Fruit fly (Drosophila melanogaster) whole organism, embryonic: Measurements from ENCODE around the gene eIF4E7.

Experiments
- Atf6 ChIP-seq: fragments of 200-800 bp; sonication (Bioruptor generic); IDR thresholded peaks from 2 replicates; pipeline ENCODE4 v1.3.6; 2022; ENCODE audit warnings: missing biosample characterization, missing genetic modification characterization
- B-H2 ChIP-seq: fragments of 200-800 bp; sonication (Bioruptor generic); optimal IDR thresholded peaks from 2 replicates; lab custom pipeline; 2018; ENCODE audit warnings: missing biosample characterization, mild to moderate bottlenecking, missing genetic modification characterization
- CG1024 ChIP-seq: fragments of 200-800 bp; sonication (Bioruptor generic); IDR thresholded peaks from 2 replicates; pipeline ENCODE4 v1.3.6; 2022; ENCODE audit warnings: missing biosample characterization, missing genetic modification characterization
- CG11695 ChIP-seq: fragments of 200-800 bp; sonication (Bioruptor generic); IDR thresholded peaks from 3 replicates; pipeline ENCODE4 v1.3.6; 2022; ENCODE audit warnings: missing biosample characterization, missing genetic modification characterization
- CG12155 ChIP-seq: fragments of 200-800 bp; sonication (Bioruptor generic); optimal IDR thresholded peaks from 3 replicates; lab custom pipeline; 2016; ENCODE audit warnings: missing biosample characterization, missing genetic modification characterization
- CG12659 ChIP-seq: fragments of 200-800 bp; sonication (Bioruptor generic); optimal IDR thresholded peaks from 3 replicates; lab custom pipeline; 2017; ENCODE audit warnings: mild to moderate bottlenecking, missing biosample characterization, missing genetic modification reagents, missing genetic modification characterization
- CG14860 ChIP-seq: fragments of 200-800 bp; sonication (Bioruptor generic); IDR thresholded peaks from 3 replicates; pipeline ENCODE4 v1.3.6; 2022; ENCODE audit warnings: missing biosample characterization, missing genetic modification characterization; ENCODE audit not compliant: partially characterized antibody
- CG1647 ChIP-seq: fragments of 200-800 bp; sonication (Bioruptor generic); optimal IDR thresholded peaks from 3 replicates; lab custom pipeline; 2016; ENCODE audit warnings: missing biosample characterization, missing genetic modification characterization
- CG16779 ChIP-seq: fragments of 200-800 bp; sonication (Bioruptor generic); IDR thresholded peaks from 2 replicates; pipeline ENCODE4 v1.3.6; 2022; ENCODE audit warnings: missing biosample characterization, missing genetic modification characterization
- CG16863 ChIP-seq: fragments of 200-800 bp; sonication (Bioruptor generic); optimal IDR thresholded peaks from 3 replicates; lab custom pipeline; 2016; ENCODE audit warnings: missing biosample characterization, missing genetic modification characterization
- CG18764 ChIP-seq: fragments of 200-800 bp; sonication (Bioruptor generic); optimal IDR thresholded peaks from 3 replicates; lab custom pipeline; 2016; ENCODE audit warnings: missing biosample characterization, missing genetic modification characterization
- CG33213 ChIP-seq: fragments of 200-800 bp; sonication (Bioruptor generic); optimal IDR thresholded peaks from 3 replicates; lab custom pipeline; 2016; ENCODE audit warnings: missing biosample characterization, missing genetic modification characterization
- CG33557 ChIP-seq: fragments of 200-800 bp; sonication (Bioruptor generic); optimal IDR thresholded peaks from 2 replicates; lab custom pipeline; 2019; ENCODE audit warnings: missing biosample characterization, mild to moderate bottlenecking, missing genetic modification characterization, moderate library complexity
- CG6175 ChIP-seq: fragments of 200-800 bp; sonication (Bioruptor generic); IDR thresholded peaks from 3 replicates; pipeline ENCODE4 v1.3.6; 2022; ENCODE audit warnings: missing biosample characterization, missing genetic modification characterization
- CG6654 ChIP-seq: fragments of 200-800 bp; sonication (Bioruptor generic); optimal IDR thresholded peaks from 2 replicates; lab custom pipeline; 2017; ENCODE audit warnings: missing biosample characterization, mild to moderate bottlenecking, missing genetic modification characterization
- CG6683 ChIP-seq: fragments of 200-800 bp; sonication (Bioruptor generic); optimal IDR thresholded peaks from 2 replicates; lab custom pipeline; 2017; ENCODE audit warnings: missing biosample characterization, mild to moderate bottlenecking, missing genetic modification characterization, missing genetic modification reagents
- CG6813 ChIP-seq: fragments of 200-800 bp; sonication (Bioruptor generic); optimal IDR thresholded peaks from 2 replicates; lab custom pipeline; 2017; ENCODE audit warnings: missing biosample characterization, missing genetic modification characterization, mild to moderate bottlenecking, moderate library complexity, missing genetic modification reagents
- CG7556 ChIP-seq: fragments of 200-800 bp; sonication (Bioruptor generic); optimal IDR thresholded peaks from 2 replicates; lab custom pipeline; 2017; ENCODE audit warnings: missing biosample characterization, mild to moderate bottlenecking, missing genetic modification characterization
- CG7786 ChIP-seq: fragments of 200-800 bp; sonication (Bioruptor generic); optimal IDR thresholded peaks from 2 replicates; lab custom pipeline; 2016; ENCODE audit warnings: missing biosample characterization, missing genetic modification characterization
- Ets65A ChIP-seq: fragments of 200-800 bp; sonication (Bioruptor generic); peaks from one replicate; lab custom pipeline; 2016; ENCODE audit warnings: missing biosample characterization, missing genetic modification characterization
- Fer3 ChIP-seq: fragments of 200-800 bp; sonication (Bioruptor generic); optimal IDR thresholded peaks from 2 replicates; lab custom pipeline; 2018; ENCODE audit warnings: missing biosample characterization, mild to moderate bottlenecking, missing genetic modification characterization, moderate library complexity
- HLHmδ ChIP-seq: fragments of 200-800 bp; sonication (Bioruptor generic); optimal IDR thresholded peaks from 2 replicates; lab custom pipeline; 2018; ENCODE audit warnings: missing biosample characterization, mild to moderate bottlenecking, missing genetic modification characterization, moderate library complexity
- Hmx ChIP-seq: fragments of 200-800 bp; sonication (Bioruptor generic); optimal IDR thresholded peaks from 2 replicates; lab custom pipeline; 2016; ENCODE audit warnings: missing biosample characterization, missing genetic modification characterization
- Nf-YA ChIP-seq: fragments of 200-800 bp; sonication (Bioruptor generic); IDR thresholded peaks from 2 replicates; pipeline ENCODE4 v1.3.6; 2022; ENCODE audit warnings: missing biosample characterization, missing genetic modification characterization
- Optix ChIP-seq: fragments of 200-800 bp; sonication (Bioruptor generic); IDR thresholded peaks from 3 replicates; pipeline ENCODE4 v1.3.6; 2022; ENCODE audit warnings: missing biosample characterization, missing genetic modification characterization
- Scr ChIP-seq: fragments of 200-800 bp; sonication (Bioruptor generic); IDR thresholded peaks from 2 replicates; pipeline ENCODE4 v1.3.6; 2022; ENCODE audit warnings: missing biosample characterization, missing genetic modification characterization; ENCODE audit not compliant: partially characterized antibody
- TFAM ChIP-seq: fragments of 200-800 bp; sonication (Bioruptor generic); optimal IDR thresholded peaks from 2 replicates; lab custom pipeline; 2017; ENCODE audit warnings: missing biosample characterization, missing genetic modification characterization, inconsistent platforms
- Vsx1 ChIP-seq: fragments of 200-800 bp; sonication (Bioruptor generic); optimal IDR thresholded peaks from 2 replicates; lab custom pipeline; 2017; ENCODE audit warnings: missing biosample characterization, mild to moderate bottlenecking, missing genetic modification characterization, missing genetic modification reagents
- Xbp1 ChIP-seq: fragments of 200-800 bp; sonication (Bioruptor generic); optimal IDR thresholded peaks from 3 replicates; lab custom pipeline; 2016; ENCODE audit warnings: missing biosample characterization, mild to moderate bottlenecking, missing genetic modification characterization
- YL-1 ChIP-seq: fragments of 200-800 bp; sonication (Bioruptor generic); optimal IDR thresholded peaks from 3 replicates; lab custom pipeline; 2017; ENCODE audit warnings: missing biosample characterization, mild to moderate bottlenecking, missing genetic modification characterization
- aop ChIP-seq: fragments of 200-800 bp; sonication (Bioruptor generic); IDR thresholded peaks from 2 replicates; pipeline ENCODE4 v1.3.6; 2022; ENCODE audit warnings: missing biosample characterization, missing genetic modification characterization
- ap ChIP-seq: fragments of 200-800 bp; sonication (Bioruptor generic); IDR thresholded peaks from 2 replicates; pipeline ENCODE4 v1.3.6; 2022; ENCODE audit warnings: missing biosample characterization, missing genetic modification characterization
- ara ChIP-seq: fragments of 200-800 bp; sonication (Bioruptor generic); IDR thresholded peaks from 2 replicates; pipeline ENCODE4 v1.3.6; 2022; ENCODE audit warnings: missing biosample characterization, missing genetic modification characterization
- dimm ChIP-seq: fragments of 200-800 bp; sonication (Bioruptor generic); IDR thresholded peaks from 2 replicates; pipeline ENCODE4 v1.3.6; 2022; ENCODE audit warnings: missing biosample characterization, missing genetic modification characterization
- dmrt11E ChIP-seq: fragments of 200-800 bp; sonication (Bioruptor generic); optimal IDR thresholded peaks from 3 replicates; lab custom pipeline; 2018; ENCODE audit warnings: missing biosample characterization, mild to moderate bottlenecking, missing genetic modification characterization, moderate library complexity
- dysf ChIP-seq: fragments of 200-800 bp; sonication (Bioruptor generic); IDR thresholded peaks from 3 replicates; pipeline ENCODE4 v1.3.6; 2022; ENCODE audit warnings: missing biosample characterization, missing genetic modification characterization
- fd3F ChIP-seq: fragments of 200-800 bp; sonication (Bioruptor generic); optimal IDR thresholded peaks from 2 replicates; lab custom pipeline; 2018; ENCODE audit warnings: missing biosample characterization, mild to moderate bottlenecking, missing genetic modification characterization, moderate library complexity
- fd96Cb ChIP-seq: fragments of 200-800 bp; sonication (Bioruptor generic); optimal IDR thresholded peaks from 2 replicates; lab custom pipeline; 2018; ENCODE audit warnings: missing biosample characterization, mild to moderate bottlenecking, missing genetic modification characterization, moderate library complexity
- gro ChIP-seq: fragments of 200-800 bp; sonication (Bioruptor generic); optimal IDR thresholded peaks from 2 replicates; lab custom pipeline; 2016; ENCODE audit warnings: missing biosample characterization, missing genetic modification characterization
- jing ChIP-seq: fragments of 200-800 bp; sonication (Bioruptor generic); optimal IDR thresholded peaks from 2 replicates; lab custom pipeline; 2018; ENCODE audit warnings: missing biosample characterization, mild to moderate bottlenecking, missing genetic modification characterization
- kni ChIP-seq: fragments of 200-800 bp; sonication (Bioruptor generic); optimal IDR thresholded peaks from 3 replicates; lab custom pipeline; 2017; ENCODE audit warnings: mild to moderate bottlenecking, missing biosample characterization, missing genetic modification reagents, missing genetic modification characterization
- nom ChIP-seq: fragments of 200-800 bp; sonication (Bioruptor generic); optimal IDR thresholded peaks from 2 replicates; lab custom pipeline; 2017; ENCODE audit warnings: missing biosample characterization, missing genetic modification characterization, mild to moderate bottlenecking, moderate library complexity, missing genetic modification reagents
- onecut ChIP-seq: fragments of 200-800 bp; sonication (Bioruptor generic); IDR thresholded peaks from 2 replicates; pipeline ENCODE4 v1.3.6; 2022; ENCODE audit warnings: missing biosample characterization, missing genetic modification characterization
- otp ChIP-seq: fragments of 200-800 bp; sonication (Bioruptor generic); IDR thresholded peaks from 3 replicates; pipeline ENCODE4, ENCODE4 v1.3.6; 2022; ENCODE audit warnings: missing biosample characterization, missing genetic modification characterization
- row ChIP-seq: fragments of 200-800 bp; sonication (Bioruptor generic); IDR thresholded peaks from 3 replicates; pipeline ENCODE4 v1.3.6; 2022; ENCODE audit warnings: missing biosample characterization, missing genetic modification characterization
- slp2 ChIP-seq: fragments of 200-800 bp; sonication (Bioruptor generic); optimal IDR thresholded peaks from 2 replicates; lab custom pipeline; 2016; ENCODE audit warnings: missing biosample characterization, missing genetic modification characterization
- toy ChIP-seq: fragments of 200-800 bp; sonication (Bioruptor generic); IDR thresholded peaks from 2 replicates; pipeline ENCODE4 v1.3.6; 2022; ENCODE audit warnings: missing biosample characterization, missing genetic modification characterization
- wdn ChIP-seq: fragments of 200-800 bp; sonication (Bioruptor generic); IDR thresholded peaks from 2 replicates; pipeline ENCODE4 v1.3.6; 2022; ENCODE audit warnings: missing biosample characterization, missing genetic modification characterization
- wek ChIP-seq: fragments of 200-800 bp; sonication (Bioruptor generic); optimal IDR thresholded peaks from 3 replicates; lab custom pipeline; 2018; ENCODE audit warnings: missing biosample characterization, mild to moderate bottlenecking, missing genetic modification characterization, moderate library complexity
- z ChIP-seq: fragments of 200-800 bp; sonication (Bioruptor generic); IDR thresholded peaks from 3 replicates; pipeline ENCODE4 v1.3.6; 2022; ENCODE audit warnings: missing biosample characterization, missing genetic modification characterization

The eIF4E7 gene

DNA sequence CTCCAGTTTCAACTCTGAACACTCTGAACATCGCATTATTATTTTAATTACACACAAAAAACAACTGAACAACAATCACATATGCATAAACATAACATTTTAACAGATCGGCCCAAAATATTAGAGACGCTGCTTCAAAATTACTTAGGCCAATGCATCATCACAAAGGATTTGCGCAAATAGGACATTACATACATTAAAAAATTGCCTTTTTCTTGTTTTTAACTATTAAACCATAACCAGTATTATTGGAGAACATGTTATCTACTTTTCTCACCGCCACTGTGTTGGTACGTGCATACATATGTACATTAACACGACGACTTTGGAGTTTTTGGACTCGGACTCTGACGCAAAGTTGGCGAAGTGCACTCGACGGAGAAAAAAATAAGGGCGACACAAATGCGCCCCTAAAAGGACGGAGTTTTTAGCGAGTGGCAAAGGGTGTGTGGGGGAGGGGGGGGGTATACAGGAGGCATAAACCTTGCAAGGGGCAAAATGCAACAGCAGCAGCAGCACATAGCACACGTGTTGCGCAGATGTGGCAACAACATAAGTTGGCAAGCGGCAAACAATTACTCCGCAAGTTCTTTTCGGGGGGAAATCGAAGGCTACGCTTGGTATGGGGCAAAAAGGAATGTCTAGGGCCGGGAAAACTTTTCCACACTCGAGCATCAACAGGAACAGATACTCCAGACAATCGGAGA, 32.5 kb downstream of the eIF4E7 start (continued):
- TF ChIP-seq CG12155 (GFP tag; lab: Kevin White, UChicago), result peak; percentile 38
- peak; percentile 49 for TF ChIP-seq CG16863
- peak; percentile 29 for TF ChIP-seq CG12659 (GFP tag; lab: Kevin White, UChicago)
- TF ChIP-seq dimm (GFP tag; lab: Robert Waterston, UW), result no peak
- TF ChIP-seq jing (GFP tag; lab: Kevin White, UChicago), result peak; percentile 45
- peak; percentile 76 for TF ChIP-seq ara
- no peak for TF ChIP-seq wdn (GFP tag; lab: Robert Waterston, UW)
- TF ChIP-seq Vsx1 (GFP tag; lab: Kevin White, UChicago), result peak; percentile 20
- peak; percentile 23 for TF ChIP-seq fd3F
- TF ChIP-seq dysf (GFP tag; lab: Robert Waterston, UW), result peak; percentile 62
- TF ChIP-seq CG33213 (GFP tag; lab: Kevin White, UChicago), result no peak
- TF ChIP-seq CG7556 (GFP tag; lab: Kevin White, UChicago), result peak; percentile 48
- no peak for TF ChIP-seq CG7786 (GFP tag; lab: Kevin White, UChicago)
- TF ChIP-seq CG6654 (GFP tag; lab: Kevin White, UChicago), result peak; percentile 33
- TF ChIP-seq CG6813 (GFP tag; lab: Kevin White, UChicago), result peak; percentile 25
- TF ChIP-seq ap, result no peak
- TF ChIP-seq CG6175 (GFP tag; lab: Robert Waterston, UW), result no peak
- TF ChIP-seq toy (GFP tag; lab: Robert Waterston, UW), result no peak
- TF ChIP-seq Optix (GFP tag; lab: Robert Waterston, UW), result peak; percentile 37; the same call in 2 of the 3 replicates
- TF ChIP-seq CG11695 (GFP tag; lab: Robert Waterston, UW), result peak; percentile 71
- TF ChIP-seq Fer3, result peak; percentile 16
- no peak for TF ChIP-seq CG6683 (GFP tag; lab: Kevin White, UChicago)
- no peak for TF ChIP-seq CG14860 (GFP tag; lab: Robert Waterston, UW)
- no peak for TF ChIP-seq TFAM (GFP tag; lab: Kevin White, UChicago)
- TF ChIP-seq B-H2, result no peak
- TF ChIP-seq row (GFP tag; lab: Robert Waterston, UW), result peak; percentile 69
- peak; percentile 4 for TF ChIP-seq CG18764 (GFP tag; lab: Kevin White, UChicago)
- no peak for TF ChIP-seq HLHmδ (GFP tag; lab: Kevin White, UChicago)
- TF ChIP-seq dmrt11E, result peak; percentile 70
- 0 out of 2 replicates have a peak, but pooled peaks have one; percentile 25 for TF ChIP-seq Nf-YA
- no peak for TF ChIP-seq CG16779
- TF ChIP-seq gro, result no peak
- TF ChIP-seq wek (GFP tag; lab: Kevin White, UChicago), result no peak
- peak; percentile 48 for TF ChIP-seq slp2 (GFP tag; lab: Kevin White, UChicago)
- no peak for TF ChIP-seq Scr (GFP tag; lab: Robert Waterston, UW)
- no peak for TF ChIP-seq Hmx
- peak; percentile 43 for TF ChIP-seq CG1024 (GFP tag; lab: Robert Waterston, UW)
- peak; percentile 49 for TF ChIP-seq nom (GFP tag; lab: Kevin White, UChicago)
- TF ChIP-seq kni (GFP tag; lab: Kevin White, UChicago), result no peak
- TF ChIP-seq onecut (GFP tag; lab: Robert Waterston, UW), result peak; percentile 51
- TF ChIP-seq fd96Cb, result peak; percentile 79
- no peak for TF ChIP-seq z (GFP tag; lab: Robert Waterston, UW)
- peak; percentile 5 for TF ChIP-seq CG33557 (GFP tag; lab: Kevin White, UChicago)
- peak; percentile 6 for TF ChIP-seq CG1647
- TF ChIP-seq YL-1 (GFP tag; lab: Kevin White, UChicago), result no peak
- TF ChIP-seq Ets65A (GFP tag; lab: Kevin White, UChicago), result no peak
- peak; percentile 40; the same call in 1 of the 2 replicates for TF ChIP-seq Atf6
- TF ChIP-seq Xbp1 (GFP tag; lab: Kevin White, UChicago), result peak; percentile 66
- 0 out of 2 replicates have a peak, but pooled peaks have one; percentile 13 for TF ChIP-seq aop (GFP tag; lab: Robert Waterston, UW)
- no peak for TF ChIP-seq otp (GFP tag; lab: Robert Waterston, UW)
